Fruit fly (Drosophila melanogaster): Measurements from ENCODE around the gene CG6712.
A peak's percentile ranks its signal among the peaks of the same experiment; 100 is the strongest.

CG6712 gene

dm6 chr2L:12103231-12104210 is 7.2 kb upstream of the CG6712 start, which contains the start of the genes Patsas and ThrRS (continued):
- TF ChIP-seq CG10274 (GFP tag; optimal IDR thresholded peaks at IDR 0.05) (peak; percentile 49), sima (GFP tag; optimal IDR thresholded peaks at IDR 0.05) (peak; percentile 36), sob (GFP tag; IDR thresholded peaks at IDR 0.05) (peak; percentile 82), Hey (tag; optimal IDR thresholded peaks at IDR 0.05) (no peak), CG18599 (GFP tag; optimal IDR thresholded peaks at IDR 0.05) (peak; percentile 91), her (GFP tag; optimal IDR thresholded peaks at IDR 0.05) (peak; percentile 7), Camta (GFP tag; optimal IDR thresholded peaks at IDR 0.05) (peak; percentile 61), CG30403 (GFP tag; optimal IDR thresholded peaks at IDR 0.05) (peak; percentile 92), CG13894 (tag; optimal IDR thresholded peaks at IDR 0.05) (peak; percentile 85), sna (GFP tag; IDR thresholded peaks at IDR 0.05; ENCODE audit: partially characterized antibody) (no peak), crol (GFP tag; IDR thresholded peaks at IDR 0.05) (no peak), Hmx (GFP tag; optimal IDR thresholded peaks at IDR 0.05) (peak; percentile 41), bowl (GFP tag; IDR thresholded peaks at IDR 0.05) (peak; percentile 59; the same call in 1 of the 2 replicates), CG15011 (GFP tag; optimal IDR thresholded peaks at IDR 0.05) (no peak), Lhr (GFP tag; optimal IDR thresholded peaks at IDR 0.05) (peak; percentile 49), CG1233 (GFP tag; optimal IDR thresholded peaks at IDR 0.05) (peak; percentile 82), ind (GFP tag; optimal IDR thresholded peaks at IDR 0.05) (peak; percentile 82), CG5953 (GFP tag; IDR thresholded peaks at IDR 0.05) (peak; percentile 65), pb (GFP tag; optimal IDR thresholded peaks at IDR 0.05) (peak; percentile 47), CG13287 (GFP tag; IDR thresholded peaks at IDR 0.05; ENCODE audit: partially characterized antibody) (no peak; the same call in 1 of the 2 replicates), CG7839 (tag; optimal IDR thresholded peaks at IDR 0.05) (peak; percentile 92), CG3838 (GFP tag; optimal IDR thresholded peaks at IDR 0.05) (peak; percentile 61), bigmax (GFP tag; optimal IDR thresholded peaks at IDR 0.05) (no peak), CG2120 (GFP tag; optimal IDR thresholded peaks at IDR 0.05) (peak; percentile 91), CG34376 (GFP tag; optimal IDR thresholded peaks at IDR 0.05) (peak; percentile 31), CG31224 (GFP tag; IDR thresholded peaks at IDR 0.05) (peak; percentile 67), lola (GFP tag; optimal IDR thresholded peaks at IDR 0.05) (peak in 1 of 3 experiments; percentile 85), trem (tag; optimal IDR thresholded peaks at IDR 0.05) (peak; percentile 73), CG9215 (GFP tag; IDR thresholded peaks at IDR 0.05) (peak; percentile 95), br (optimal IDR thresholded peaks at IDR 0.05) (no peak), tap (tag; optimal IDR thresholded peaks at IDR 0.05) (no peak), lilli (GFP tag; optimal IDR thresholded peaks at IDR 0.05) (peak; percentile 82), ewg (GFP tag; optimal IDR thresholded peaks at IDR 0.05) (peak; percentile 73), CG43689 (GFP tag; IDR thresholded peaks at IDR 0.05) (peak; percentile 68), BtbVII (GFP tag; optimal IDR thresholded peaks at IDR 0.05) (peak; percentile 57), fu2 (GFP tag; optimal IDR thresholded peaks at IDR 0.05) (peak; percentile 69), CG33213 (GFP tag; optimal IDR thresholded peaks at IDR 0.05) (peak; percentile 49), Dfd (GFP tag; optimal IDR thresholded peaks at IDR 0.05) (peak in 1 of 2 experiments; percentile 39), CG9437 (GFP tag; optimal IDR thresholded peaks at IDR 0.05) (peak; percentile 72), Xrp1 (GFP tag; IDR thresholded peaks at IDR 0.05) (peak; percentile 82), CG1024 (GFP tag; IDR thresholded peaks at IDR 0.05) (0 out of 2 replicates have a peak, but pooled peaks have one; percentile 38), Xbp1 (GFP tag; optimal IDR thresholded peaks at IDR 0.05) (peak; percentile 92), CG1529 (GFP tag; optimal IDR thresholded peaks at IDR 0.05) (peak; percentile 42), Gsc (GFP tag; IDR thresholded peaks at IDR 0.05) (no peak), Ada2b (GFP tag; IDR thresholded peaks at IDR 0.05) (peak; percentile 83), ac (GFP tag; optimal IDR thresholded peaks at IDR 0.05) (no peak), CG1603 (tag; optimal IDR thresholded peaks at IDR 0.05) (peak; percentile 65), salm (tag; optimal IDR thresholded peaks at IDR 0.05) (peak; percentile 66), trh (GFP tag; optimal IDR thresholded peaks at IDR 0.05) (peak; percentile 46)

Measured in whole organism, embryonic.